Fruit fly (Drosophila melanogaster) whole organism, prepupa: ENCODE results near the gene CG33108.

Experiments
- Blimp-1 ChIP-seq: fragments of 200-800 bp; sonication (Bioruptor generic); optimal IDR thresholded peaks from 3 replicates; lab custom pipeline; 2017; ENCODE audit warnings: missing biosample characterization, missing genetic modification characterization, mild to moderate bottlenecking, moderate library complexity, missing genetic modification reagents
- CG10631 ChIP-seq: fragments of 200-800 bp; sonication (Bioruptor generic); optimal IDR thresholded peaks from 2 replicates; lab custom pipeline; 2016; ENCODE audit warnings: missing biosample characterization, missing genetic modification characterization
- CG10669 ChIP-seq: fragments of 200-800 bp; sonication (Bioruptor generic); optimal IDR thresholded peaks from 3 replicates; lab custom pipeline; 2018; ENCODE audit warnings: missing biosample characterization, mild to moderate bottlenecking, missing genetic modification characterization, moderate library complexity
- CG11294 ChIP-seq: fragments of 200-800 bp; sonication (Bioruptor generic); IDR thresholded peaks from 2 replicates; pipeline ENCODE4 v1.3.6; 2022; ENCODE audit warnings: missing biosample characterization, missing genetic modification characterization
- CG11902 ChIP-seq: fragments of 200-800 bp; sonication (Bioruptor generic); optimal IDR thresholded peaks from 3 replicates; lab custom pipeline; 2016; ENCODE audit warnings: missing biosample characterization, missing genetic modification characterization
- CG1621 ChIP-seq: fragments of 200-800 bp; sonication (Bioruptor generic); optimal IDR thresholded peaks from 3 replicates; lab custom pipeline; 2018; ENCODE audit warnings: missing biosample characterization, mild to moderate bottlenecking, missing genetic modification characterization
- CG16779 ChIP-seq: fragments of 200-800 bp; sonication (Bioruptor generic); optimal IDR thresholded peaks from 3 replicates; lab custom pipeline; 2017; ENCODE audit warnings: missing biosample characterization, mild to moderate bottlenecking, missing genetic modification characterization
- CG3032 ChIP-seq: fragments of 200-800 bp; optimal IDR thresholded peaks from 2 replicates; lab custom pipeline; 2019; ENCODE audit warnings: missing biosample characterization, mild to moderate bottlenecking, missing genetic modification characterization, moderate library complexity
- CG32006 ChIP-seq: fragments of 200-800 bp; sonication (Bioruptor generic); optimal IDR thresholded peaks from 3 replicates; lab custom pipeline; 2017; ENCODE audit warnings: missing biosample characterization, mild to moderate bottlenecking, missing genetic modification characterization
- CG34406 ChIP-seq: fragments of 200-800 bp; sonication (Bioruptor generic); optimal IDR thresholded peaks from 3 replicates; lab custom pipeline; 2016; ENCODE audit warnings: missing biosample characterization, missing genetic modification characterization
- CG3919 ChIP-seq: fragments of 200-800 bp; sonication (Bioruptor generic); optimal IDR thresholded peaks from 3 replicates; lab custom pipeline; 2016; ENCODE audit warnings: missing biosample characterization, missing genetic modification characterization
- CG4318 ChIP-seq: fragments of 200-800 bp; sonication (Bioruptor generic); optimal IDR thresholded peaks from 3 replicates; lab custom pipeline; 2017; ENCODE audit warnings: missing biosample characterization, mild to moderate bottlenecking, missing genetic modification characterization
- CG6276 ChIP-seq: fragments of 200-800 bp; sonication (Bioruptor generic); optimal IDR thresholded peaks from 2 replicates; lab custom pipeline; 2017; ENCODE audit warnings: missing biosample characterization, mild to moderate bottlenecking, missing genetic modification characterization
- CG6792 ChIP-seq: fragments of 200-800 bp; sonication (Bioruptor generic); optimal IDR thresholded peaks from 3 replicates; lab custom pipeline; 2016; ENCODE audit warnings: missing biosample characterization, missing genetic modification characterization
- CG6808 ChIP-seq: fragments of 200-800 bp; sonication (Bioruptor generic); optimal IDR thresholded peaks from 3 replicates; lab custom pipeline; 2017; ENCODE audit warnings: missing biosample characterization, missing genetic modification characterization, mild to moderate bottlenecking, moderate library complexity, missing genetic modification reagents
- CG6854 ChIP-seq: fragments of 200-800 bp; sonication (Bioruptor generic); optimal IDR thresholded peaks from 2 replicates; lab custom pipeline; 2017; ENCODE audit warnings: missing biosample characterization, mild to moderate bottlenecking, missing genetic modification characterization
- CG7368 ChIP-seq: fragments of 200-800 bp; sonication (Bioruptor generic); optimal IDR thresholded peaks from 3 replicates; lab custom pipeline; 2016; ENCODE audit warnings: missing biosample characterization, missing genetic modification characterization
- CG8119 ChIP-seq: fragments of 200-800 bp; sonication (Bioruptor generic); IDR thresholded peaks from 3 replicates; pipeline ENCODE4 v1.3.6; 2022; ENCODE audit warnings: missing biosample characterization, missing genetic modification characterization
- CG8319 ChIP-seq: fragments of 200-800 bp; sonication (Bioruptor generic); optimal IDR thresholded peaks from 3 replicates; lab custom pipeline; 2016; ENCODE audit warnings: missing biosample characterization, missing genetic modification characterization
- CG9139 ChIP-seq: fragments of 200-800 bp; sonication (Bioruptor generic); optimal IDR thresholded peaks from 3 replicates; lab custom pipeline; 2017; ENCODE audit warnings: missing biosample characterization, mild to moderate bottlenecking, missing genetic modification characterization
- Eip75B ChIP-seq: fragments of 200-800 bp; sonication (Bioruptor generic); optimal IDR thresholded peaks from 3 replicates; lab custom pipeline; 2016; ENCODE audit warnings: missing biosample characterization, missing genetic modification characterization
- Eip78C ChIP-seq: fragments of 200-800 bp; sonication (Bioruptor generic); peaks from one replicate; lab custom pipeline; 2016; ENCODE audit warnings: missing biosample characterization, missing genetic modification characterization
- Eip93F ChIP-seq: fragments of 200-800 bp; sonication (Bioruptor generic); optimal IDR thresholded peaks from 2 replicates; lab custom pipeline; 2016; ENCODE audit warnings: missing biosample characterization, mild to moderate bottlenecking, missing genetic modification characterization
- Ets21C ChIP-seq: fragments of 200-800 bp; sonication (Bioruptor generic); optimal IDR thresholded peaks from 3 replicates; lab custom pipeline; 2016; ENCODE audit warnings: missing biosample characterization, missing genetic modification characterization
- Ets96B ChIP-seq: fragments of 200-800 bp; optimal IDR thresholded peaks from 2 replicates; lab custom pipeline; 2019; ENCODE audit warnings: missing biosample characterization, mild to moderate bottlenecking, missing genetic modification characterization, moderate library complexity
- Gug ChIP-seq: fragments of 200-800 bp; sonication (Bioruptor generic); IDR thresholded peaks from 2 replicates; pipeline ENCODE4 v1.3.6; 2022; ENCODE audit warnings: missing biosample characterization, missing genetic modification characterization
- Hr38 ChIP-seq: sonication (Bioruptor generic); optimal IDR thresholded peaks from 2 replicates; lab custom pipeline; 2016; ENCODE audit warnings: missing biosample characterization, missing genetic modification characterization
- Hr39 ChIP-seq: fragments of 200-800 bp; sonication (Bioruptor generic); optimal IDR thresholded peaks from 2 replicates; lab custom pipeline; 2016; ENCODE audit warnings: missing biosample characterization, missing genetic modification characterization
- Hr4 ChIP-seq: fragments of 200-800 bp; sonication (Bioruptor generic); optimal IDR thresholded peaks from 3 replicates; lab custom pipeline; 2016; ENCODE audit warnings: missing biosample characterization, missing genetic modification characterization
- Lpt ChIP-seq: fragments of 200-800 bp; sonication (Bioruptor generic); optimal IDR thresholded peaks from 3 replicates; lab custom pipeline; 2016; ENCODE audit warnings: missing biosample characterization, missing genetic modification characterization
- Met ChIP-seq: fragments of 200-800 bp; sonication (Bioruptor generic); optimal IDR thresholded peaks from 3 replicates; lab custom pipeline; 2016; ENCODE audit warnings: missing biosample characterization, missing genetic modification characterization
- OdsH ChIP-seq: fragments of 200-800 bp; sonication (Bioruptor generic); optimal IDR thresholded peaks from 3 replicates; lab custom pipeline; 2016; ENCODE audit warnings: missing biosample characterization, missing genetic modification characterization
- Smox ChIP-seq: fragments of 200-800 bp; sonication (Bioruptor generic); optimal IDR thresholded peaks from 3 replicates; lab custom pipeline; 2016; ENCODE audit warnings: missing biosample characterization, missing genetic modification characterization
- Sox102F ChIP-seq: fragments of 200-800 bp; sonication (Bioruptor generic); optimal IDR thresholded peaks from 2 replicates; lab custom pipeline; 2016; ENCODE audit warnings: missing biosample characterization, mild to moderate bottlenecking, missing genetic modification characterization
- Sox14 ChIP-seq: fragments of 200-800 bp; sonication (Bioruptor generic); optimal IDR thresholded peaks from 3 replicates; lab custom pipeline; 2016; ENCODE audit warnings: missing biosample characterization, missing genetic modification characterization
- Sox15 ChIP-seq: fragments of 200-800 bp; sonication (Bioruptor generic); optimal IDR thresholded peaks from 3 replicates; lab custom pipeline; 2016; ENCODE audit warnings: missing biosample characterization, missing genetic modification characterization
- achi ChIP-seq: fragments of 200-800 bp; sonication (Bioruptor generic); optimal IDR thresholded peaks from 3 replicates; lab custom pipeline; 2016; ENCODE audit warnings: missing biosample characterization, missing genetic modification characterization
- acj6 ChIP-seq: fragments of 200-800 bp; sonication (Bioruptor generic); optimal IDR thresholded peaks from 3 replicates; lab custom pipeline; 2016; ENCODE audit warnings: missing biosample characterization, missing genetic modification characterization
- cyc ChIP-seq: fragments of 200-800 bp; sonication (Bioruptor generic); optimal IDR thresholded peaks from 3 replicates; lab custom pipeline; 2016; ENCODE audit warnings: missing biosample characterization, missing genetic modification characterization
- dac ChIP-seq: fragments of 200-800 bp; sonication (Bioruptor generic); optimal IDR thresholded peaks from 2 replicates; lab custom pipeline; 2017; ENCODE audit warnings: missing biosample characterization, mild to moderate bottlenecking, missing genetic modification characterization
- dsx ChIP-seq: fragments of 200-800 bp; optimal IDR thresholded peaks from 3 replicates; lab custom pipeline; 2019; ENCODE audit warnings: missing biosample characterization, mild to moderate bottlenecking, missing genetic modification characterization, moderate library complexity; ENCODE audit not compliant: poor library complexity, severe bottlenecking
- eg ChIP-seq: fragments of 200-800 bp; sonication (Bioruptor generic); IDR thresholded peaks from 3 replicates; pipeline ENCODE4 v1.3.6; 2022; ENCODE audit warnings: missing biosample characterization, missing genetic modification characterization
- esn ChIP-seq: fragments of 200-800 bp; sonication (Bioruptor generic); optimal IDR thresholded peaks from 2 replicates; lab custom pipeline; 2016; ENCODE audit warnings: missing biosample characterization, mild to moderate bottlenecking, missing genetic modification characterization, moderate library complexity
- fkh ChIP-seq: fragments of 200-800 bp; sonication (Bioruptor generic); optimal IDR thresholded peaks from 3 replicates; lab custom pipeline; 2017; ENCODE audit warnings: missing biosample characterization, mild to moderate bottlenecking, missing genetic modification characterization, moderate library complexity
- lz ChIP-seq: fragments of 200-800 bp; sonication (Bioruptor generic); optimal IDR thresholded peaks from 3 replicates; lab custom pipeline; 2016; ENCODE audit warnings: missing biosample characterization, missing genetic modification characterization
- net ChIP-seq: fragments of 200-800 bp; sonication (Bioruptor generic); optimal IDR thresholded peaks from 3 replicates; lab custom pipeline; 2016; ENCODE audit warnings: missing biosample characterization, missing genetic modification characterization
- pdm3 ChIP-seq: fragments of 200-800 bp; sonication (Bioruptor generic); optimal IDR thresholded peaks from 3 replicates; lab custom pipeline; 2016; ENCODE audit warnings: missing biosample characterization, missing genetic modification characterization
- salr ChIP-seq, 2 experiments: fragments of 200-800 bp; sonication (Bioruptor generic); optimal IDR thresholded peaks; 3 replicates each; lab custom pipeline; 2016 to 2018; ENCODE audit warnings: missing biosample characterization in 2 of 2, missing genetic modification characterization in 2 of 2, mild to moderate bottlenecking in 1 of 2
- spab ChIP-seq: fragments of 200-800 bp; sonication (Bioruptor generic); optimal IDR thresholded peaks from 2 replicates; lab custom pipeline; 2017; ENCODE audit warnings: missing biosample characterization, mild to moderate bottlenecking, missing genetic modification characterization, missing genetic modification reagents
- ss ChIP-seq, 2 experiments: fragments of 200-800 bp; sonication (Bioruptor generic); optimal IDR thresholded peaks; 2 replicates in 1 of 2; 3 replicates in 1 of 2; lab custom pipeline; 2017 to 2018; ENCODE audit warnings: mild to moderate bottlenecking in 2 of 2, missing biosample characterization in 2 of 2, missing genetic modification characterization in 2 of 2, moderate library complexity in 1 of 2
- svp ChIP-seq: fragments of 200-800 bp; sonication (Bioruptor generic); peaks from one replicate; lab custom pipeline; 2016; ENCODE audit warnings: missing biosample characterization, missing genetic modification characterization
- topi ChIP-seq: fragments of 200-800 bp; sonication (Bioruptor generic); optimal IDR thresholded peaks from 3 replicates; lab custom pipeline; 2016; ENCODE audit warnings: missing biosample characterization, missing genetic modification characterization
- vri ChIP-seq: fragments of 200-800 bp; sonication (Bioruptor generic); optimal IDR thresholded peaks from 3 replicates; lab custom pipeline; 2016; ENCODE audit warnings: missing biosample characterization, mild to moderate bottlenecking, missing genetic modification characterization

The CG33108 gene

DNA sequence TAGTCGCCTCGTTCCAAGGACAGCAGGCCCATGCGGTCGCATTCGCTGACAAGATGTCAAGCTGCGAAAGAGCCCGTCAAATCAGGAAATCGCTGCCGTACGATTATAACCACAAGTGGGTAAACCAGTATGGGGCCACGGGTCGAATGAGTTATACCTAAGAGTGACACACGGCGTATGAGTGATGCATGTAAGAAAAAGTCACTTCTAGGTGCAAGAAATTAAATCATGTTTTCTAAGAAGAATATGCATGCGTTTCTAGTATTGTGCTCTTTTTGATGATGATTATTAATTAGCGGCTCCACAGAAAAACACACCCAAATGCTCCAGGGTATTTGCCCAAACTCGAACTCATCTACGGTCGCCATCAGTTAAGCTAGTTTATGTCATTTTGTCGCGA, 22.2 kb downstream of the CG33108 start:
- TF ChIP-seq Ets96B (tag; lab: Kevin White, UChicago) (no peak), Eip75B (GFP tag; lab: Kevin White, UChicago) (no peak), topi (GFP tag; lab: Kevin White, UChicago) (no peak), vri (no peak), acj6 (GFP tag; lab: Kevin White, UChicago) (peak; percentile 11), CG6808 (GFP tag; lab: Kevin White, UChicago) (no peak), cyc (GFP tag; lab: Kevin White, UChicago) (no peak), CG7368 (GFP tag; lab: Kevin White, UChicago) (no peak), achi (GFP tag; lab: Kevin White, UChicago) (no peak), Lpt (GFP tag; lab: Kevin White, UChicago) (no peak), CG10669 (no peak), CG11902 (GFP tag; lab: Kevin White, UChicago) (no peak), CG11294 (GFP tag; lab: Robert Waterston, UW) (no peak), salr (GFP tag; optimal IDR thresholded peaks at IDR 0.05; lab: Kevin White, UChicago) (no peak), dac (GFP tag; lab: Kevin White, UChicago) (no peak), CG4318 (GFP tag; lab: Kevin White, UChicago) (no peak), Ets21C (GFP tag; lab: Kevin White, UChicago) (no peak), pdm3 (GFP tag; lab: Kevin White, UChicago) (peak; percentile 11), Sox14 (GFP tag; lab: Kevin White, UChicago) (no peak), ss (GFP tag; optimal IDR thresholded peaks at IDR 0.05; lab: Kevin White, UChicago) (no peak), CG32006 (GFP tag; lab: Kevin White, UChicago) (peak; percentile 57), CG8119 (peak; percentile 44; the same call in 1 of the 3 replicates), spab (GFP tag; lab: Kevin White, UChicago) (no peak), Hr38 (GFP tag; lab: Kevin White, UChicago) (no peak), CG3032 (tag; lab: Kevin White, UChicago) (no peak), Hr39 (GFP tag; lab: Kevin White, UChicago) (no peak), CG6276 (GFP tag; lab: Kevin White, UChicago) (peak; percentile 36), esn (GFP tag; lab: Kevin White, UChicago) (no peak), CG9139 (GFP tag; lab: Kevin White, UChicago) (no peak), svp (GFP tag; lab: Kevin White, UChicago) (no peak), CG16779 (tag; lab: Kevin White, UChicago) (no peak), Hr4 (GFP tag; lab: Kevin White, UChicago) (peak; percentile 76), CG6792 (GFP tag; lab: Kevin White, UChicago) (no peak), fkh (GFP tag; lab: Kevin White, UChicago) (no peak), Eip93F (no peak), eg (GFP tag; lab: Robert Waterston, UW) (0 out of 3 replicates have a peak, but pooled peaks have one; percentile 56), CG3919 (GFP tag; lab: Kevin White, UChicago) (no peak), Eip78C (peak; percentile 45), CG34406 (no peak), dsx (GFP tag; lab: Kevin White, UChicago) (no peak), lz (no peak), Met (GFP tag; lab: Kevin White, UChicago) (no peak), Smox (GFP tag; lab: Kevin White, UChicago) (no peak), CG10631 (GFP tag; lab: Kevin White, UChicago) (no peak), Gug (GFP tag; lab: Robert Waterston, UW) (no peak), Sox102F (no peak), OdsH (no peak), net (no peak), CG1621 (tag; lab: Kevin White, UChicago) (no peak), Blimp-1 (GFP tag; lab: Kevin White, UChicago) (no peak), CG8319 (GFP tag; lab: Kevin White, UChicago) (no peak), CG6854 (no peak), Sox15 (GFP tag; lab: Kevin White, UChicago) (no peak)
